Fruit fly (Drosophila melanogaster) whole organism, embryonic: ENCODE measurements around the gene dpr14.

Experiments
- Ada2b ChIP-seq: fragments of 200-800 bp; sonication (Bioruptor generic); IDR thresholded peaks from 2 replicates; pipeline ENCODE4 v1.3.6; 2022; ENCODE audit warnings: missing biosample characterization, missing genetic modification characterization
- Adf1 ChIP-seq: fragments of 200-800 bp; sonication (Bioruptor generic); IDR thresholded peaks from 2 replicates; pipeline ENCODE4 v1.3.6; 2022; ENCODE audit warnings: missing biosample characterization, missing genetic modification characterization
- B-H1 ChIP-seq: fragments of 200-800 bp; sonication (Bioruptor generic); IDR thresholded peaks from 3 replicates; pipeline ENCODE4 v1.3.6; 2022; ENCODE audit warnings: missing biosample characterization, missing genetic modification characterization
- BEAF-32 ChIP-seq: fragments of 200-800 bp; sonication (Bioruptor generic); optimal IDR thresholded peaks from 3 replicates; lab custom pipeline; 2017; ENCODE audit warnings: missing biosample characterization, missing genetic modification characterization, mild to moderate bottlenecking, moderate library complexity, missing genetic modification reagents
- Blimp-1 ChIP-seq: fragments of 200-800 bp; sonication (Bioruptor generic); optimal IDR thresholded peaks from 3 replicates; lab custom pipeline; 2018; ENCODE audit warnings: missing biosample characterization, missing genetic modification characterization, mild to moderate bottlenecking, moderate library complexity, missing genetic modification reagents
- CG10321 ChIP-seq: fragments of 200-800 bp; sonication (Bioruptor generic); IDR thresholded peaks from 2 replicates; pipeline ENCODE4 v1.3.6; 2022; ENCODE audit warnings: missing biosample characterization, missing genetic modification characterization
- CG11504 ChIP-seq: fragments of 200-800 bp; sonication (Bioruptor generic); optimal IDR thresholded peaks from 3 replicates; lab custom pipeline; 2019; ENCODE audit warnings: missing biosample characterization, mild to moderate bottlenecking, missing genetic modification characterization, moderate library complexity
- CG14860 ChIP-seq: fragments of 200-800 bp; sonication (Bioruptor generic); IDR thresholded peaks from 3 replicates; pipeline ENCODE4 v1.3.6; 2022; ENCODE audit warnings: missing biosample characterization, missing genetic modification characterization; ENCODE audit not compliant: partially characterized antibody
- CG17186 ChIP-seq: fragments of 200-800 bp; sonication (Bioruptor generic); optimal IDR thresholded peaks from 3 replicates; lab custom pipeline; 2017; ENCODE audit warnings: missing biosample characterization, missing genetic modification reagents, missing genetic modification characterization
- CG43689 ChIP-seq: fragments of 200-800 bp; sonication (Bioruptor generic); IDR thresholded peaks from 2 replicates; pipeline ENCODE4 v1.3.6; 2022; ENCODE audit warnings: missing biosample characterization, missing genetic modification characterization
- CG5245 ChIP-seq: fragments of 200-800 bp; sonication (Bioruptor generic); optimal IDR thresholded peaks from 3 replicates; lab custom pipeline; 2016; ENCODE audit warnings: missing biosample characterization, missing genetic modification characterization
- CG6175 ChIP-seq: fragments of 200-800 bp; sonication (Bioruptor generic); IDR thresholded peaks from 3 replicates; pipeline ENCODE4 v1.3.6; 2022; ENCODE audit warnings: missing biosample characterization, missing genetic modification characterization
- CG6254 ChIP-seq: fragments of 200-800 bp; sonication (Bioruptor generic); optimal IDR thresholded peaks from 3 replicates; lab custom pipeline; 2017; ENCODE audit warnings: mild to moderate bottlenecking, missing biosample characterization, missing genetic modification reagents, missing genetic modification characterization
- CG6683 ChIP-seq: fragments of 200-800 bp; sonication (Bioruptor generic); optimal IDR thresholded peaks from 2 replicates; lab custom pipeline; 2017; ENCODE audit warnings: missing biosample characterization, mild to moderate bottlenecking, missing genetic modification characterization, missing genetic modification reagents
- CG8089 ChIP-seq: fragments of 200-800 bp; sonication (Bioruptor generic); optimal IDR thresholded peaks from 3 replicates; lab custom pipeline; 2016; ENCODE audit warnings: missing biosample characterization, missing genetic modification characterization
- CG8359 ChIP-seq: fragments of 200-800 bp; sonication (Bioruptor generic); optimal IDR thresholded peaks from 2 replicates; lab custom pipeline; 2017; ENCODE audit warnings: missing biosample characterization, mild to moderate bottlenecking, missing genetic modification characterization, borderline replicate concordance
- CG9817 ChIP-seq: fragments of 200-800 bp; sonication (Bioruptor generic); optimal IDR thresholded peaks from 2 replicates; lab custom pipeline; 2018; ENCODE audit warnings: missing biosample characterization, mild to moderate bottlenecking, missing genetic modification characterization, moderate library complexity
- CkIIα-i1 ChIP-seq: fragments of 200-800 bp; sonication (Bioruptor generic); IDR thresholded peaks from 2 replicates; pipeline ENCODE4 v1.3.6; 2022; ENCODE audit warnings: missing biosample characterization, missing genetic modification characterization
- CrebB ChIP-seq: fragments of 200-800 bp; sonication (Bioruptor generic); optimal IDR thresholded peaks from 3 replicates; lab custom pipeline; 2018; ENCODE audit warnings: missing biosample characterization, mild to moderate bottlenecking, missing genetic modification characterization
- Dad ChIP-seq: fragments of 200-800 bp; sonication (Bioruptor generic); optimal IDR thresholded peaks from 3 replicates; lab custom pipeline; 2016; ENCODE audit warnings: missing biosample characterization, missing genetic modification characterization
- Eip74EF ChIP-seq, 2 experiments: fragments of 200-800 bp in 1 of 2; fragments of >200 bp in 1 of 2; sonication (Bioruptor generic) in 1 of 2; optimal IDR thresholded peaks; 2 replicates each; lab custom pipeline; 2017 to 2019; ENCODE audit warnings: missing biosample characterization in 2 of 2, missing genetic modification characterization in 2 of 2, mild to moderate bottlenecking in 1 of 2, moderate library complexity in 1 of 2
- HHEX ChIP-seq: fragments of 200-800 bp; sonication (Bioruptor generic); optimal IDR thresholded peaks from 3 replicates; lab custom pipeline; 2017; ENCODE audit warnings: missing biosample characterization, mild to moderate bottlenecking, missing genetic modification characterization, missing genetic modification reagents
- Hsf ChIP-seq: fragments of 200-800 bp; sonication (Bioruptor generic); optimal IDR thresholded peaks from 3 replicates; lab custom pipeline; 2016; ENCODE audit warnings: missing biosample characterization, missing genetic modification characterization
- Lim3 ChIP-seq: fragments of 200-800 bp; sonication (Bioruptor generic); IDR thresholded peaks from 2 replicates; pipeline ENCODE4 v1.3.6; 2022; ENCODE audit warnings: missing biosample characterization, missing genetic modification characterization
- MESR4 ChIP-seq: fragments of 200-800 bp; sonication (Bioruptor generic); optimal IDR thresholded peaks from 2 replicates; lab custom pipeline; 2018; ENCODE audit warnings: missing biosample characterization, mild to moderate bottlenecking, missing genetic modification characterization, moderate library complexity
- Poxn ChIP-seq: fragments of 200-800 bp; sonication (Bioruptor generic); IDR thresholded peaks from 2 replicates; pipeline ENCODE4 v1.3.6; 2022; ENCODE audit warnings: missing biosample characterization, missing genetic modification characterization
- Ptx1 ChIP-seq: fragments of 200-800 bp; sonication (Bioruptor generic); IDR thresholded peaks from 2 replicates; pipeline ENCODE4 v1.3.6; 2022; ENCODE audit warnings: missing biosample characterization, missing genetic modification characterization
- Rx ChIP-seq: fragments of 200-800 bp; sonication (Bioruptor generic); IDR thresholded peaks from 2 replicates; pipeline ENCODE4 v1.3.6; 2022; ENCODE audit warnings: missing biosample characterization, missing genetic modification characterization
- Sox102F ChIP-seq: fragments of 200-800 bp; sonication (Bioruptor generic); optimal IDR thresholded peaks from 2 replicates; lab custom pipeline; 2018; ENCODE audit warnings: missing biosample characterization, mild to moderate bottlenecking, missing genetic modification characterization, moderate library complexity
- Sry-β ChIP-seq: fragments of 200-800 bp; sonication (Bioruptor generic); optimal IDR thresholded peaks from 2 replicates; lab custom pipeline; 2018; ENCODE audit warnings: missing biosample characterization, mild to moderate bottlenecking, missing genetic modification characterization, moderate library complexity
- Sry-δ ChIP-seq: fragments of 200-800 bp; sonication (Bioruptor generic); optimal IDR thresholded peaks from 2 replicates; lab custom pipeline; 2016; ENCODE audit warnings: missing biosample characterization, missing genetic modification characterization
- ap ChIP-seq: fragments of 200-800 bp; sonication (Bioruptor generic); IDR thresholded peaks from 2 replicates; pipeline ENCODE4 v1.3.6; 2022; ENCODE audit warnings: missing biosample characterization, missing genetic modification characterization
- ash1 ChIP-seq: fragments of 200-800 bp; sonication (Bioruptor generic); optimal IDR thresholded peaks from 2 replicates; lab custom pipeline; 2018; ENCODE audit warnings: missing biosample characterization, mild to moderate bottlenecking, missing genetic modification characterization
- cas ChIP-seq: fragments of 200-800 bp; sonication (Bioruptor generic); IDR thresholded peaks from 2 replicates; pipeline ENCODE4 v1.3.6; 2022; ENCODE audit warnings: missing biosample characterization, missing genetic modification characterization
- danr ChIP-seq: fragments of 200-800 bp; sonication (Bioruptor generic); IDR thresholded peaks from 2 replicates; pipeline ENCODE4 v1.3.6; 2022; ENCODE audit warnings: missing biosample characterization, missing genetic modification characterization
- dpn ChIP-seq, 2 experiments: fragments of 200-800 bp; sonication (Bioruptor generic); optimal IDR thresholded peaks; 3 replicates each; lab custom pipeline; 2016; ENCODE audit warnings: missing biosample characterization in 2 of 2, missing genetic modification characterization in 2 of 2
- dysf ChIP-seq: fragments of 200-800 bp; sonication (Bioruptor generic); IDR thresholded peaks from 3 replicates; pipeline ENCODE4 v1.3.6; 2022; ENCODE audit warnings: missing biosample characterization, missing genetic modification characterization
- emc ChIP-seq: fragments of 200-800 bp; sonication (Bioruptor generic); optimal IDR thresholded peaks from 2 replicates; lab custom pipeline; 2016; ENCODE audit warnings: missing biosample characterization, missing genetic modification characterization
- ftz-f1 ChIP-seq: fragments of 200-800 bp; sonication (Bioruptor generic); optimal IDR thresholded peaks from 2 replicates; lab custom pipeline; 2016; ENCODE audit warnings: missing biosample characterization, missing genetic modification characterization
- gcm ChIP-seq: fragments of 200-800 bp; sonication (Bioruptor generic); optimal IDR thresholded peaks from 2 replicates; lab custom pipeline; 2019; ENCODE audit warnings: missing biosample characterization, mild to moderate bottlenecking, missing genetic modification characterization, moderate library complexity
- inv ChIP-seq: fragments of 200-800 bp; sonication (Bioruptor generic); IDR thresholded peaks from 2 replicates; pipeline ENCODE4 v1.3.6; 2022; ENCODE audit warnings: missing biosample characterization, missing genetic modification characterization; ENCODE audit not compliant: partially characterized antibody
- kni ChIP-seq: fragments of 200-800 bp; sonication (Bioruptor generic); optimal IDR thresholded peaks from 3 replicates; lab custom pipeline; 2017; ENCODE audit warnings: mild to moderate bottlenecking, missing biosample characterization, missing genetic modification reagents, missing genetic modification characterization
- lola ChIP-seq, 3 experiments: fragments of >200 bp in 2 of 3; fragments of 200-800 bp in 1 of 3; sonication (Bioruptor generic) in 1 of 3; optimal IDR thresholded peaks; 2 replicates each; lab custom pipeline; 2017 to 2019; ENCODE audit warnings: missing biosample characterization in 3 of 3, missing genetic modification characterization in 3 of 3, mild to moderate bottlenecking in 1 of 3, moderate library complexity in 1 of 3
- salm ChIP-seq: fragments of 200-800 bp; sonication (Bioruptor generic); optimal IDR thresholded peaks from 2 replicates; lab custom pipeline; 2018; ENCODE audit warnings: missing biosample characterization, mild to moderate bottlenecking, missing genetic modification characterization
- sisA ChIP-seq: fragments of 200-800 bp; sonication (Bioruptor generic); IDR thresholded peaks from 2 replicates; pipeline ENCODE4 v1.3.6; 2022; ENCODE audit warnings: missing biosample characterization, missing genetic modification characterization
- slbo ChIP-seq: fragments of 200-800 bp; sonication (Bioruptor generic); IDR thresholded peaks from 2 replicates; pipeline ENCODE4 v1.3.6; 2022; ENCODE audit warnings: missing biosample characterization, missing genetic modification characterization
- ssp ChIP-seq: fragments of 200-800 bp; sonication (Bioruptor generic); IDR thresholded peaks from 2 replicates; pipeline ENCODE4 v1.3.6; 2022; ENCODE audit warnings: missing biosample characterization, missing genetic modification characterization
- tgo ChIP-seq: fragments of 200-800 bp; sonication (Bioruptor generic); IDR thresholded peaks from 3 replicates; pipeline ENCODE4 v1.3.6; 2022; ENCODE audit warnings: missing biosample characterization, missing genetic modification characterization

The dpr14 gene

dm6 chrX:7893411-7894122 lies 14.5 kb downstream of the dpr14 start, which contains the start of the genes CG45089, ND-MNLL and p115 (continued):
- TF ChIP-seq ash1 (GFP tag; lab: Kevin White, UChicago): no peak
- TF ChIP-seq CG14860 (GFP tag; lab: Robert Waterston, UW): peak; percentile 61; the same call in 2 of the 3 replicates
- TF ChIP-seq CG6175 (GFP tag; lab: Robert Waterston, UW): no peak
- TF ChIP-seq CG6683 (GFP tag; lab: Kevin White, UChicago): peak; percentile 0
- TF ChIP-seq Blimp-1: peak; percentile 45
- peak; percentile 53; the same call in 2 of the 3 replicates for TF ChIP-seq tgo (GFP tag; lab: Robert Waterston, UW)
- peak; percentile 89 for TF ChIP-seq Sry-β
- TF ChIP-seq BEAF-32 (GFP tag; lab: Kevin White, UChicago): peak; percentile 75
- TF ChIP-seq CG8359: no peak
- TF ChIP-seq CG9817 (tag; lab: Kevin White, UChicago): peak; percentile 62
- peak; percentile 8 for TF ChIP-seq CG17186 (GFP tag; lab: Kevin White, UChicago)
- no peak for TF ChIP-seq Lim3 (GFP tag; lab: Robert Waterston, UW)
- peak; percentile 48 for TF ChIP-seq Hsf (GFP tag; lab: Kevin White, UChicago)
- no peak for TF ChIP-seq ap (GFP tag; lab: Robert Waterston, UW)
- peak; percentile 53 for TF ChIP-seq MESR4 (GFP tag; lab: Kevin White, UChicago)
- TF ChIP-seq inv (GFP tag; lab: Robert Waterston, UW): peak; percentile 61
- TF ChIP-seq CG10321: no peak
- TF ChIP-seq CrebB: no peak
- peak; percentile 55; the same call in 1 of the 2 replicates for TF ChIP-seq cas (GFP tag; lab: Robert Waterston, UW)
- peak; percentile 11 to 68 for TF ChIP-seq dpn (GFP tag; optimal IDR thresholded peaks at IDR 0.05; lab: Kevin White, UChicago)
- TF ChIP-seq sisA (GFP tag; lab: Robert Waterston, UW): peak; percentile 51
- peak; percentile 78 for TF ChIP-seq Sry-δ (GFP tag; lab: Kevin White, UChicago)
- TF ChIP-seq gcm (GFP tag; lab: Kevin White, UChicago): peak; percentile 46
- peak; percentile 42; the same call in 1 of the 2 replicates for TF ChIP-seq Ada2b
- TF ChIP-seq Rx (GFP tag; lab: Robert Waterston, UW): 0 out of 2 replicates have a peak, but pooled peaks have one; percentile 3
- TF ChIP-seq danr: no peak
- no peak for TF ChIP-seq salm (tag; lab: Kevin White, UChicago)
- peak; percentile 23; the same call in 1 of the 2 replicates for TF ChIP-seq Adf1 (GFP tag; lab: Robert Waterston, UW)
- TF ChIP-seq CkIIα-i1 (GFP tag; lab: Robert Waterston, UW): no peak
- no peak for TF ChIP-seq CG43689 (GFP tag; lab: Robert Waterston, UW)
- TF ChIP-seq CG11504: peak; percentile 65
- TF ChIP-seq Ptx1 (GFP tag; lab: Robert Waterston, UW): peak; percentile 68
- peak; percentile 18 for TF ChIP-seq HHEX
- TF ChIP-seq Sox102F: peak; percentile 55
- peak; percentile 15 for TF ChIP-seq CG5245 (GFP tag; lab: Kevin White, UChicago)
- no peak for TF ChIP-seq Poxn (GFP tag; lab: Robert Waterston, UW)
- peak; percentile 50; the same call in 1 of the 3 replicates for TF ChIP-seq dysf (GFP tag; lab: Robert Waterston, UW)
- no peak for TF ChIP-seq kni
- no peak for TF ChIP-seq B-H1
- peak in 1 of 3 experiments; percentile 58 for TF ChIP-seq lola (GFP tag; optimal IDR thresholded peaks at IDR 0.05; lab: Kevin White, UChicago)
- TF ChIP-seq Eip74EF (GFP tag; optimal IDR thresholded peaks at IDR 0.05; lab: Kevin White, UChicago): peak in 1 of 2 experiments; percentile 23
- peak; percentile 55 for TF ChIP-seq ssp (GFP tag; lab: Robert Waterston, UW)
- peak; percentile 4 for TF ChIP-seq Dad
- no peak for TF ChIP-seq ftz-f1 (GFP tag; lab: Kevin White, UChicago)
- TF ChIP-seq CG8089 (GFP tag; lab: Kevin White, UChicago): no peak
- peak; percentile 1 for TF ChIP-seq CG6254
- TF ChIP-seq slbo: peak; percentile 73
- TF ChIP-seq emc (GFP tag; lab: Kevin White, UChicago): no peak
